Worm (Caenorhabditis elegans) whole organism, L3 larva: ENCODE data around the gene dhs-14.

Experiments used
- R02D3.7 ChIP-seq: fragments of 150-350 bp; optimal IDR thresholded peaks from 2 replicates; lab custom pipeline; 2014; ENCODE audit warnings: missing biosample characterization, missing genetic modification characterization
- ceh-16 ChIP-seq: sonication (generic microtip); optimal IDR thresholded peaks from 2 replicates; lab custom pipeline; 2017; ENCODE audit warnings: missing biosample characterization, missing genetic modification characterization
- ceh-28 ChIP-seq: fragments of 150-350 bp; optimal IDR thresholded peaks from 2 replicates; lab custom pipeline; 2014; ENCODE audit warnings: missing biosample characterization, missing genetic modification reagents, missing genetic modification characterization
- ceh-9 ChIP-seq: sonication (generic microtip); optimal IDR thresholded peaks from 2 replicates; lab custom pipeline; 2018; ENCODE audit warnings: missing biosample characterization, missing genetic modification characterization
- elt-1 ChIP-seq: fragments of 150-350 bp; optimal IDR thresholded peaks from 2 replicates; lab custom pipeline; 2014; ENCODE audit warnings: missing biosample characterization, missing genetic modification characterization
- elt-2 ChIP-seq: sonication (generic microtip); optimal IDR thresholded peaks from 2 replicates; lab custom pipeline; 2016; ENCODE audit warnings: missing genetic modification reagents, mild to moderate bottlenecking, missing genetic modification characterization, missing compliant biosample characterization
- elt-3 ChIP-seq, 3 experiments: fragments of 150-350 bp in 1 of 3; sonication (generic microtip) in 2 of 3; optimal IDR thresholded peaks; 2 replicates in 2 of 3; 4 replicates in 1 of 3; lab custom pipeline; 2014 to 2017; ENCODE audit warnings: missing biosample characterization in 3 of 3, missing genetic modification characterization in 3 of 3
- eor-1 ChIP-seq, 2 experiments: fragments of 150-350 bp; optimal IDR thresholded peaks; 2 replicates each; lab custom pipeline; 2014 to 2018; ENCODE audit warnings: missing biosample characterization in 2 of 2, missing genetic modification characterization in 2 of 2
- fkh-10 ChIP-seq: sonication (generic microtip); optimal IDR thresholded peaks from 2 replicates; lab custom pipeline; 2017; ENCODE audit warnings: missing biosample characterization, missing genetic modification reagents, missing genetic modification characterization
- fkh-2 ChIP-seq: fragments of 150-350 bp; optimal IDR thresholded peaks from 2 replicates; lab custom pipeline; 2014; ENCODE audit warnings: missing biosample characterization, missing genetic modification reagents, missing genetic modification characterization
- fos-1 ChIP-seq: fragments of 150-350 bp; optimal IDR thresholded peaks from 2 replicates; lab custom pipeline; 2014; ENCODE audit warnings: missing biosample characterization, missing genetic modification characterization
- lin-15B ChIP-seq: fragments of 150-350 bp; optimal IDR thresholded peaks from 2 replicates; lab custom pipeline; 2014; ENCODE audit warnings: missing biosample characterization, missing genetic modification characterization
- lsy-12 ChIP-seq: sonication (generic microtip); optimal IDR thresholded peaks from 2 replicates; lab custom pipeline; 2016; ENCODE audit warnings: mild to moderate bottlenecking, missing genetic modification characterization, missing compliant biosample characterization
- mdl-1 ChIP-seq: fragments of 150-350 bp; optimal IDR thresholded peaks from 2 replicates; lab custom pipeline; 2014; ENCODE audit warnings: missing biosample characterization, missing genetic modification characterization
- mml-1 ChIP-seq: fragments of 150-350 bp; sonication (generic microtip); optimal IDR thresholded peaks from 3 replicates; lab custom pipeline; 2014; ENCODE audit warnings: missing biosample characterization, missing genetic modification characterization
- nfya-1 ChIP-seq: sonication (generic microtip); optimal IDR thresholded peaks from 2 replicates; lab custom pipeline; 2017; ENCODE audit warnings: missing genetic modification characterization, mild to moderate bottlenecking, missing compliant biosample characterization, antibody characterized with exemption, moderate library complexity; ENCODE audit not compliant: insufficient read depth
- nhr-12 ChIP-seq: fragments of 150-350 bp; optimal IDR thresholded peaks from 2 replicates; lab custom pipeline; 2014; ENCODE audit warnings: missing biosample characterization, missing genetic modification characterization
- nhr-23 ChIP-seq: fragments of 150-350 bp; optimal IDR thresholded peaks from 2 replicates; lab custom pipeline; 2014; ENCODE audit warnings: missing biosample characterization, missing genetic modification reagents, missing genetic modification characterization
- nhr-237 ChIP-seq: fragments of 150-350 bp; optimal IDR thresholded peaks from 2 replicates; lab custom pipeline; 2014; ENCODE audit warnings: missing biosample characterization, missing genetic modification characterization
- nhr-25 ChIP-seq: sonication (generic microtip); optimal IDR thresholded peaks from 2 replicates; lab custom pipeline; 2017; ENCODE audit warnings: missing biosample characterization, missing genetic modification characterization
- nhr-28 ChIP-seq: fragments of 150-350 bp; optimal IDR thresholded peaks from 2 replicates; lab custom pipeline; 2014; ENCODE audit warnings: missing biosample characterization, missing genetic modification characterization
- nhr-43 ChIP-seq: sonication (generic microtip); optimal IDR thresholded peaks from 2 replicates; lab custom pipeline; 2016; ENCODE audit warnings: mild to moderate bottlenecking, missing genetic modification characterization, missing compliant biosample characterization; ENCODE audit not compliant: poor library complexity, severe bottlenecking
- nhr-67 ChIP-seq: fragments of 150-350 bp; optimal IDR thresholded peaks from 2 replicates; lab custom pipeline; 2014; ENCODE audit warnings: missing biosample characterization, missing genetic modification characterization
- nhr-76 ChIP-seq: fragments of 150-350 bp; sonication (generic microtip); optimal IDR thresholded peaks from 5 replicates; lab custom pipeline; 2014; ENCODE audit warnings: missing biosample characterization, missing genetic modification characterization
- nhr-77 ChIP-seq: fragments of 150-350 bp; optimal IDR thresholded peaks from 2 replicates; lab custom pipeline; 2014; ENCODE audit warnings: missing biosample characterization, missing genetic modification characterization
- pha-4 ChIP-seq: fragments of 150-350 bp; optimal IDR thresholded peaks from 2 replicates; lab custom pipeline; 2014; ENCODE audit warnings: missing biosample characterization, missing genetic modification reagents, missing genetic modification characterization
- pqm-1 ChIP-seq: fragments of 150-350 bp; optimal IDR thresholded peaks from 2 replicates; lab custom pipeline; 2017; ENCODE audit warnings: missing biosample characterization, missing genetic modification characterization, inconsistent platforms
- tbx-2 ChIP-seq: sonication (generic microtip); optimal IDR thresholded peaks from 2 replicates; lab custom pipeline; 2016; ENCODE audit warnings: mild to moderate bottlenecking, missing genetic modification characterization, missing compliant biosample characterization
- unc-39 ChIP-seq: sonication (generic microtip); optimal IDR thresholded peaks from 4 replicates; lab custom pipeline; 2017; ENCODE audit warnings: missing biosample characterization, missing genetic modification characterization
- unc-62 ChIP-seq: fragments of 150-350 bp; sonication (generic microtip); optimal IDR thresholded peaks from 4 replicates; lab custom pipeline; 2014; ENCODE audit warnings: missing biosample characterization, missing genetic modification reagents, missing genetic modification characterization
- ztf-11 ChIP-seq: fragments of 150-350 bp; optimal IDR thresholded peaks from 2 replicates; lab custom pipeline; 2014; ENCODE audit warnings: missing biosample characterization, missing genetic modification characterization
- ztf-4 ChIP-seq: fragments of 150-350 bp; optimal IDR thresholded peaks from 2 replicates; lab custom pipeline; 2014; ENCODE audit warnings: missing biosample characterization, missing genetic modification characterization

Gene dhs-14

ce11 chrV:2774042-2774441 lies 9.0 kb upstream of the dhs-14 start, which contains the start of gene srj-18:
Gene srj-18 (plus strand): TSS chrV:2774342.
- no peak for TF ChIP-seq unc-39 (tag; lab: Kevin White, UChicago)
- TF ChIP-seq ceh-9, result no peak
- no peak for TF ChIP-seq nhr-28
- TF ChIP-seq elt-3 (tag; optimal IDR thresholded peaks at IDR 0.05; lab: Kevin White, UChicago), result no peak
- no peak for TF ChIP-seq elt-2 (tag; lab: Kevin White, UChicago)
- TF ChIP-seq nfya-1 (tag; lab: Kevin White, UChicago), result no peak
- no peak for TF ChIP-seq fos-1 (tag; lab: Kevin White, UChicago)
- no peak for TF ChIP-seq ztf-4 (tag; lab: Kevin White, UChicago)
- no peak for TF ChIP-seq ceh-16

ce11 chrV:2771560-2771959 lies 6.6 kb upstream of the dhs-14 start, which contains the start of gene srh-56:
Gene srh-56 (plus strand): TSS chrV:2771860.
- TF ChIP-seq ceh-16, result no peak
- TF ChIP-seq lin-15B (tag; lab: Kevin White, UChicago), result no peak
- TF ChIP-seq ztf-4 (tag; lab: Kevin White, UChicago), result no peak
- TF ChIP-seq unc-62 (GFP tag; lab: Kevin White, UChicago), result no peak
- TF ChIP-seq nhr-28, result no peak
- no peak for TF ChIP-seq tbx-2 (tag; lab: Kevin White, UChicago)
- no peak for TF ChIP-seq ztf-11 (tag; lab: Kevin White, UChicago)
- no peak for TF ChIP-seq nhr-76
- no peak for TF ChIP-seq nhr-67 (tag; lab: Kevin White, UChicago)

- TF ChIP-seq elt-2 (tag; lab: Kevin White, UChicago) (no peak), ceh-16 (no peak), pha-4 (tag; lab: Kevin White, UChicago) (no peak), mml-1 (tag; lab: Kevin White, UChicago) (no peak), nhr-43 (no peak), fkh-10 (GFP tag; lab: Kevin White, UChicago) (no peak), elt-1 (tag; lab: Kevin White, UChicago) (no peak), eor-1 (tag; optimal IDR thresholded peaks at IDR 0.05; lab: Kevin White, UChicago) (no peak), mdl-1 (tag; lab: Kevin White, UChicago) (no peak), nfya-1 (tag; lab: Kevin White, UChicago) (no peak)
Observed at ce11 chrV:2769754-2770153, 4.8 kb upstream of the dhs-14 start, which contains the start of gene dhs-15. Gene dhs-15 (minus strand): TSS chrV:2769854.

- TF ChIP-seq pha-4 (tag; lab: Kevin White, UChicago), result no peak
- no peak for TF ChIP-seq fkh-2 (tag; lab: Kevin White, UChicago)
- no peak for TF ChIP-seq unc-39 (tag; lab: Kevin White, UChicago)
- TF ChIP-seq nhr-77 (tag; lab: Kevin White, UChicago), result no peak
- no peak for TF ChIP-seq nhr-12 (tag; lab: Kevin White, UChicago)
- TF ChIP-seq mml-1 (tag; lab: Kevin White, UChicago), result no peak
- TF ChIP-seq nhr-76, result no peak
- no peak for TF ChIP-seq tbx-2 (tag; lab: Kevin White, UChicago)
- TF ChIP-seq nhr-28, result no peak
- TF ChIP-seq lsy-12 (tag; lab: Kevin White, UChicago), result no peak
- no peak for TF ChIP-seq nhr-67 (tag; lab: Kevin White, UChicago)
- TF ChIP-seq R02D3.7 (tag; lab: Kevin White, UChicago), result no peak
- no peak for TF ChIP-seq ztf-11 (tag; lab: Kevin White, UChicago)
- TF ChIP-seq elt-2 (tag; lab: Kevin White, UChicago), result no peak
- no peak for TF ChIP-seq nhr-23
- no peak for TF ChIP-seq nhr-237
Observed at ce11 chrV:2767465-2767864, 2.5 kb upstream of the dhs-14 start, which contains the start of gene R05D8.9. Gene R05D8.9 (minus strand): TSS chrV:2767565.

ce11 chrV:2763105-2763504 lies 1.9 kb downstream of the dhs-14 start, which contains the start of gene R05D8.7:
Gene R05D8.7 (minus strand): TSS chrV:2763208.
- TF ChIP-seq R02D3.7 (tag; lab: Kevin White, UChicago) (no peak), ceh-9 (no peak), nhr-23 (no peak), ceh-16 (no peak), ceh-28 (no peak), elt-1 (tag; lab: Kevin White, UChicago) (no peak), nhr-25 (no peak), lsy-12 (tag; lab: Kevin White, UChicago) (no peak), pqm-1 (no peak)
